Fruit fly (Drosophila melanogaster): ENCODE data around the gene CG5478.

CG5478 gene

dm6 chr3R:15922622-15923574 lies 10.6 kb downstream of the CG5478 start:
- TF ChIP-seq Crg-1 (GFP tag; optimal IDR thresholded peaks at IDR 0.05) (no peak), Hr96 (GFP tag; optimal IDR thresholded peaks at IDR 0.05) (no peak), CG1620 (GFP tag; optimal IDR thresholded peaks at IDR 0.05) (no peak)

dm6 chr3R:15921747-15922146 lies 11.8 kb downstream of the CG5478 start:
- TF ChIP-seq CG14711 (tag; optimal IDR thresholded peaks at IDR 0.05) (no peak), CG7045 (GFP tag; optimal IDR thresholded peaks at IDR 0.05) (no peak), cic (GFP tag; optimal IDR thresholded peaks at IDR 0.05) (no peak), tj (GFP tag; optimal IDR thresholded peaks at IDR 0.05) (no peak), Crg-1 (GFP tag; optimal IDR thresholded peaks at IDR 0.05) (no peak), toe (GFP tag; optimal IDR thresholded peaks at IDR 0.05) (no peak)

dm6 chr3R:15920751-15921156 lies 12.8 kb downstream of the CG5478 start, which contains the start of gene Fbxl7:
Gene Fbxl7, plus strand, starts transcription at chr3R:15920898.
- TF ChIP-seq Mnt (GFP tag; optimal IDR thresholded peaks at IDR 0.05) (no peak), CG5204 (GFP tag; optimal IDR thresholded peaks at IDR 0.05) (no peak), ovo (GFP tag; optimal IDR thresholded peaks at IDR 0.05) (no peak), cic (GFP tag; optimal IDR thresholded peaks at IDR 0.05) (no peak), CG14711 (tag; optimal IDR thresholded peaks at IDR 0.05) (no peak), Crg-1 (GFP tag; optimal IDR thresholded peaks at IDR 0.05) (no peak), CG1620 (GFP tag; optimal IDR thresholded peaks at IDR 0.05) (no peak), cnc (optimal IDR thresholded peaks at IDR 0.05) (no peak), toe (GFP tag; optimal IDR thresholded peaks at IDR 0.05) (no peak), bab1 (GFP tag; optimal IDR thresholded peaks at IDR 0.05) (no peak), tj (GFP tag; optimal IDR thresholded peaks at IDR 0.05) (no peak), Clk (GFP tag; optimal IDR thresholded peaks at IDR 0.05) (no peak), CG33017 (tag; optimal IDR thresholded peaks at IDR 0.05) (no peak), CG12768 (GFP tag; optimal IDR thresholded peaks at IDR 0.05) (no peak), kay (GFP tag; ENCODE audit: borderline replicate concordance) (no peak), Hr96 (GFP tag; optimal IDR thresholded peaks at IDR 0.05) (no peak)

dm6 chr3R:15920229-15920533 lies 13.4 kb downstream of the CG5478 start:
- TF ChIP-seq CG14711 (tag; optimal IDR thresholded peaks at IDR 0.05) (no peak), cnc (optimal IDR thresholded peaks at IDR 0.05) (no peak), tj (GFP tag; optimal IDR thresholded peaks at IDR 0.05) (no peak), Crg-1 (GFP tag; optimal IDR thresholded peaks at IDR 0.05) (no peak), cic (GFP tag; optimal IDR thresholded peaks at IDR 0.05) (no peak), pad (GFP tag; optimal IDR thresholded peaks at IDR 0.05) (no peak), bab1 (GFP tag; optimal IDR thresholded peaks at IDR 0.05) (no peak), CG7045 (GFP tag; optimal IDR thresholded peaks at IDR 0.05) (no peak), toe (GFP tag; optimal IDR thresholded peaks at IDR 0.05) (no peak), kay (GFP tag; ENCODE audit: borderline replicate concordance) (no peak), CG7101 (tag; optimal IDR thresholded peaks at IDR 0.05) (no peak), CG5204 (GFP tag; optimal IDR thresholded peaks at IDR 0.05) (no peak), ovo (GFP tag; optimal IDR thresholded peaks at IDR 0.05) (no peak), CG33017 (tag; optimal IDR thresholded peaks at IDR 0.05) (no peak), CG1620 (GFP tag; optimal IDR thresholded peaks at IDR 0.05) (no peak), CG12768 (GFP tag; optimal IDR thresholded peaks at IDR 0.05) (no peak), Hr96 (GFP tag; optimal IDR thresholded peaks at IDR 0.05) (no peak), CG11617 (GFP tag; optimal IDR thresholded peaks at IDR 0.05) (no peak), Mnt (GFP tag; optimal IDR thresholded peaks at IDR 0.05) (no peak)

dm6 chr3R:15919367-15920228 lies 13.9 kb downstream of the CG5478 start:
- TF ChIP-seq Clk (GFP tag; optimal IDR thresholded peaks at IDR 0.05) (no peak), cnc (optimal IDR thresholded peaks at IDR 0.05) (no peak), CG5204 (GFP tag; optimal IDR thresholded peaks at IDR 0.05) (no peak), Hr96 (GFP tag; optimal IDR thresholded peaks at IDR 0.05) (no peak), CG7101 (tag; optimal IDR thresholded peaks at IDR 0.05) (no peak), CG1620 (GFP tag; optimal IDR thresholded peaks at IDR 0.05) (no peak), CG12768 (GFP tag; optimal IDR thresholded peaks at IDR 0.05) (no peak), kay (GFP tag; ENCODE audit: borderline replicate concordance) (no peak), bab1 (GFP tag; optimal IDR thresholded peaks at IDR 0.05) (no peak), toe (GFP tag; optimal IDR thresholded peaks at IDR 0.05) (no peak), CG7045 (GFP tag; optimal IDR thresholded peaks at IDR 0.05) (no peak)

- TF ChIP-seq Hr96 (GFP tag; optimal IDR thresholded peaks at IDR 0.05) (no peak), CG7101 (tag; optimal IDR thresholded peaks at IDR 0.05) (no peak), cnc (optimal IDR thresholded peaks at IDR 0.05) (no peak), Crg-1 (GFP tag; optimal IDR thresholded peaks at IDR 0.05) (no peak), toe (GFP tag; optimal IDR thresholded peaks at IDR 0.05) (no peak), Mnt (GFP tag; optimal IDR thresholded peaks at IDR 0.05) (no peak), tj (GFP tag; optimal IDR thresholded peaks at IDR 0.05) (no peak), CG7045 (GFP tag; optimal IDR thresholded peaks at IDR 0.05) (no peak), pad (GFP tag; optimal IDR thresholded peaks at IDR 0.05) (no peak)
These were observed 15.6 kb downstream of the CG5478 start, which contains the start of gene CG45105 for dm6 chr3R:15917907-15918306. Gene CG45105, minus strand, starts transcription at chr3R:15918007.
